Worm (Caenorhabditis elegans): ENCODE data around the gene ced-4.

ced-4 gene

DNA sequence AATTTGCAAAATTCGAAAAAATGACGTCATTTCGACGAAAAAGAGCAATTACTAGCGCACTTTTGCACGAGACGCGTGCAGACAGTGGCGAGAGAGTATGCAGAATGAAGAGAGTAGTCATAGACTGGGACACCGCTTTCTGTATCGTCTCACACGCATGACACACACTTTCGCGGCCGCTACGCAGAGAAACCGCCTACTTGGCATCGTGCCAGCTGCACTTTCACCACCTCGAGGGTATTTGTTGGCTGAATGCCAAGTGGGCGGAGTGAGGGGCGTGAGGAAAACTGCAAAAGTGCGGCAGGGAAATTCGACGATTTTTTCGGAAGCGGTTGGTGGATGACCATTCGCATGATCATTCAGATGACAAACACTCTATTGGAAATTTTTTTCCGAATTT is 47.6 kb downstream of the ced-4 start (continued):
- TF ChIP-seq ceh-28 (tag; optimal IDR thresholded peaks at IDR 0.05): peak; percentile 95
- TF ChIP-seq eor-1 (tag; optimal IDR thresholded peaks at IDR 0.05): peak in 1 of 2 experiments; percentile 2
- no peak for TF ChIP-seq nhr-67 (tag; optimal IDR thresholded peaks at IDR 0.05)
- peak; percentile 57 for TF ChIP-seq mml-1 (tag; optimal IDR thresholded peaks at IDR 0.05)
- TF ChIP-seq skn-1 (tag; optimal IDR thresholded peaks at IDR 0.05): peak; percentile 91
- no peak for TF ChIP-seq fkh-2 (tag; optimal IDR thresholded peaks at IDR 0.05)
- TF ChIP-seq ztf-11 (tag; optimal IDR thresholded peaks at IDR 0.05): peak; percentile 4
- peak; percentile 96 for TF ChIP-seq pqm-1 (tag; optimal IDR thresholded peaks at IDR 0.05)
- peak; percentile 92 for TF ChIP-seq R02D3.7 (tag; optimal IDR thresholded peaks at IDR 0.05)
- peak; percentile 93 for TF ChIP-seq nhr-77 (tag; optimal IDR thresholded peaks at IDR 0.05)
- peak; percentile 99 for TF ChIP-seq fkh-10 (GFP tag; optimal IDR thresholded peaks at IDR 0.05)
- no peak for TF ChIP-seq ceh-9 (tag; optimal IDR thresholded peaks at IDR 0.05)
- peak; percentile 82 for TF ChIP-seq ama-1 (optimal IDR thresholded peaks at IDR 0.05)

DNA sequence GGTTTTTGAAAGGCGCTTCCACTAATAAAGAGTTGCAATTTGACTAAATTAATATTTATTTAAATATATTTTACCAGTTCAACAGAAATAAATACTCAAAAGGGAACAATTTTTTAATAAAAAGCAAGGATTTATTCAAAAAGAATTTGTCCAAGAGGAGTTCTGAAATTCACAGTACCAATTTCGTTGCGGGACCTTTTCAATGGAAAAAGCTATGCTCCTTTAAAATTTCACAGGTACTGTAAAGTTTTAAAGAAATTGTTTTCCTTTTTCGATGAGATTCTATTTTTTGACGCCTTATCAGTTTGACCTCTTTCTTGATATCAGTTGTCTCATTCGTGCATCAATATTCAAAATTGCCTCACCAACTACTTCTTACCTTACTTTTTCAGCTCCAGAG is 48.1 kb downstream of the ced-4 start, which contains the start of gene tag-340:
Gene tag-340, plus strand, starts transcription at position 249 of the 400 bp plus-strand sequence.
- no peak for TF ChIP-seq lin-15B (tag; optimal IDR thresholded peaks at IDR 0.05)
- no peak for TF ChIP-seq jun-1 (tag; optimal IDR thresholded peaks at IDR 0.05)
- TF ChIP-seq R02D3.7 (tag; optimal IDR thresholded peaks at IDR 0.05): no peak
- TF ChIP-seq eor-1 (tag; optimal IDR thresholded peaks at IDR 0.05): no peak
- TF ChIP-seq aly-2 (tag; optimal IDR thresholded peaks at IDR 0.05): no peak
- TF ChIP-seq ztf-11 (tag; optimal IDR thresholded peaks at IDR 0.05): no peak
- TF ChIP-seq egl-5 (tag; optimal IDR thresholded peaks at IDR 0.05): no peak
- no peak for TF ChIP-seq ztf-4 (tag; optimal IDR thresholded peaks at IDR 0.05)
- TF ChIP-seq fos-1 (tag; optimal IDR thresholded peaks at IDR 0.05): no peak
- no peak for TF ChIP-seq nfya-1 (tag; optimal IDR thresholded peaks at IDR 0.05; ENCODE audit: insufficient read depth)
- TF ChIP-seq elt-2 (tag; optimal IDR thresholded peaks at IDR 0.05): no peak
- no peak for TF ChIP-seq fkh-2 (tag; optimal IDR thresholded peaks at IDR 0.05)
- no peak for TF ChIP-seq ceh-16 (tag; optimal IDR thresholded peaks at IDR 0.05)
- TF ChIP-seq egl-27 (tag; optimal IDR thresholded peaks at IDR 0.05): no peak
- no peak for TF ChIP-seq ceh-28 (tag; optimal IDR thresholded peaks at IDR 0.05)
- no peak for TF ChIP-seq tbx-2 (tag; optimal IDR thresholded peaks at IDR 0.05)
- no peak for TF ChIP-seq unc-62 (GFP tag; optimal IDR thresholded peaks at IDR 0.05)
- no peak for TF ChIP-seq pqm-1 (tag; optimal IDR thresholded peaks at IDR 0.05)

DNA sequence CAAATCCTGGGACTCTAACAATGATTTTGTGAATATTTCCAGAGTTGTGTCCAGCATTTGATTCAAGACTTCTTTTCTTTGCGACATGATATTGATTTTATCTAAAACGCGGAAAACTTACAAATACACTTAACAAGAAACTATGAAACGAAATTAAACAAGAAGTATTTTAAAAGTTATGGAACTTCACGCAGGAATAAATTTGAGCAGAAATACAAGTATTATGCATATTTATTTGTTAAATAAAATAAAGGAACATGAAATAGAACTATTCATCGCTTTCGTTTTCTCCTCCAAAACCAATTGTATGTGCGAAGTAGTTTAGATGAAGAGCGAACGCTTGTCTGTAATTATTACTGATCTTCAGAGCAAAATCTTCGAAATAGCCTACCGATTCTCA is 51.7 kb downstream of the ced-4 start, which contains the start of gene kbp-2:
Gene kbp-2, minus strand, starts transcription at position 101 of the 400 bp plus-strand sequence.
- TF ChIP-seq egl-27 (tag; optimal IDR thresholded peaks at IDR 0.05) (no peak), pqm-1 (tag; optimal IDR thresholded peaks at IDR 0.05) (no peak), fos-1 (tag; optimal IDR thresholded peaks at IDR 0.05) (no peak), egl-5 (tag; optimal IDR thresholded peaks at IDR 0.05) (no peak), aly-2 (tag; optimal IDR thresholded peaks at IDR 0.05) (no peak), ceh-9 (tag; optimal IDR thresholded peaks at IDR 0.05) (no peak), nhr-12 (tag; optimal IDR thresholded peaks at IDR 0.05) (no peak), fkh-10 (GFP tag; optimal IDR thresholded peaks at IDR 0.05) (no peak), elt-2 (tag; optimal IDR thresholded peaks at IDR 0.05) (no peak), zag-1 (tag; optimal IDR thresholded peaks at IDR 0.05) (no peak), ceh-28 (tag; optimal IDR thresholded peaks at IDR 0.05) (no peak), nhr-43 (tag; optimal IDR thresholded peaks at IDR 0.05; ENCODE audit: poor library complexity, severe bottlenecking) (no peak), nhr-11 (tag; optimal IDR thresholded peaks at IDR 0.05) (no peak), nhr-23 (tag; optimal IDR thresholded peaks at IDR 0.05) (no peak), unc-39 (tag; optimal IDR thresholded peaks at IDR 0.05) (no peak)

All from whole organism, L3 larva.